Fruit fly (Drosophila melanogaster) Kc167 (cell line): ENCODE results near the gene CG3123.

Source experiments
- h ChIP-seq: fragments of >200 bp; optimal IDR thresholded peaks from 3 replicates; lab custom pipeline; 2018; ENCODE audit warnings: missing external identifiers
- psq ChIP-seq: fragments of >200 bp; optimal IDR thresholded peaks from 2 replicates; lab custom pipeline; 2017; ENCODE audit warnings: missing external identifiers

DNA sequence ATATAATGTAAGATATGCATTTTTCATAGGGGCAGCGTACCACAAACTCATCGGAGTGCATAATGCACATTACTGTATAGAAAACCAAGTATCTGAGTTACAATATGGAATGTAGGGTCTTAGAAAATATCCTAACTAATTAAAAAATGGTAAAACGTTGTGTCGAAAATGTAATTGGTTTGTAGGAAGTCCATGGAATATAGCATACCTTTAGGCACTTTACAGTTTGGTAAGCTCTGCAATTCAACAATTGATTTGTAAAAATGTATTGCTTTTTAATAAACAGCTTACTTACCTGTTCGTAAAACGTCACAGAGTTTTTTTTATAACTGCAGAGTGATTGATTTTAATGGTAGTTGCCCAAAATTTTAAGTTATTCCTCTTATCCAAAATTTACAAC is 13.2 kb downstream of the CG3123 start, which contains the start of gene CG2964:
- TF ChIP-seq h: no peak
- TF ChIP-seq psq: no peak
